Fruit fly (Drosophila melanogaster) whole organism, embryonic: ENCODE measurements around the gene msn.
A peak's percentile ranks its signal among the peaks of the same experiment; 100 is the strongest.

Experiments used
- CG11695 ChIP-seq: fragments of 200-800 bp; sonication (Bioruptor generic); IDR thresholded peaks from 3 replicates; pipeline ENCODE4 v1.3.6; 2022; ENCODE audit warnings: missing biosample characterization, missing genetic modification characterization
- CG14014 ChIP-seq: fragments of 200-800 bp; sonication (Bioruptor generic); IDR thresholded peaks from 2 replicates; pipeline ENCODE4 v1.3.6; 2022; ENCODE audit warnings: missing biosample characterization, missing genetic modification characterization
- CG15601 ChIP-seq: fragments of 200-800 bp; sonication (Bioruptor generic); optimal IDR thresholded peaks from 3 replicates; lab custom pipeline; 2019; ENCODE audit warnings: missing biosample characterization, mild to moderate bottlenecking, missing genetic modification characterization, moderate library complexity
- CG1603 ChIP-seq: fragments of 200-800 bp; sonication (Bioruptor generic); optimal IDR thresholded peaks from 2 replicates; lab custom pipeline; 2019; ENCODE audit warnings: missing biosample characterization, mild to moderate bottlenecking, missing genetic modification characterization, moderate library complexity
- CG2116 ChIP-seq: fragments of 200-800 bp; sonication (Bioruptor generic); optimal IDR thresholded peaks from 3 replicates; lab custom pipeline; 2018; ENCODE audit warnings: missing biosample characterization, mild to moderate bottlenecking, missing genetic modification characterization
- CG2889 ChIP-seq: fragments of 200-800 bp; sonication (Bioruptor generic); IDR thresholded peaks from 3 replicates; pipeline ENCODE4 v1.3.6; 2022; ENCODE audit warnings: missing biosample characterization, missing genetic modification characterization
- CG33213 ChIP-seq: fragments of 200-800 bp; sonication (Bioruptor generic); optimal IDR thresholded peaks from 3 replicates; lab custom pipeline; 2016; ENCODE audit warnings: missing biosample characterization, missing genetic modification characterization
- CG3726 ChIP-seq: fragments of 200-800 bp; sonication (Bioruptor generic); IDR thresholded peaks from 3 replicates; pipeline ENCODE4, ENCODE4 v1.3.6; 2022; ENCODE audit warnings: missing biosample characterization, missing genetic modification characterization
- CG4617 ChIP-seq: fragments of 200-800 bp; sonication (Bioruptor generic); optimal IDR thresholded peaks from 3 replicates; lab custom pipeline; 2016; ENCODE audit warnings: missing biosample characterization, missing genetic modification characterization, borderline replicate concordance
- CG5245 ChIP-seq: fragments of 200-800 bp; sonication (Bioruptor generic); optimal IDR thresholded peaks from 3 replicates; lab custom pipeline; 2016; ENCODE audit warnings: missing biosample characterization, missing genetic modification characterization
- CG6689 ChIP-seq: fragments of 200-800 bp; sonication (Bioruptor generic); IDR thresholded peaks from 2 replicates; pipeline ENCODE4 v1.3.6; 2022; ENCODE audit warnings: missing biosample characterization, missing genetic modification characterization
- CG7556 ChIP-seq: fragments of 200-800 bp; sonication (Bioruptor generic); optimal IDR thresholded peaks from 2 replicates; lab custom pipeline; 2017; ENCODE audit warnings: missing biosample characterization, mild to moderate bottlenecking, missing genetic modification characterization
- CG8765 ChIP-seq: fragments of 200-800 bp; sonication (Bioruptor generic); IDR thresholded peaks from 2 replicates; pipeline ENCODE4 v1.3.6; 2022; ENCODE audit warnings: missing biosample characterization, missing genetic modification characterization
- Dek ChIP-seq: fragments of 200-800 bp; sonication (Bioruptor generic); optimal IDR thresholded peaks from 3 replicates; lab custom pipeline; 2019; ENCODE audit warnings: missing biosample characterization, mild to moderate bottlenecking, missing genetic modification characterization, moderate library complexity
- Doc2 ChIP-seq: fragments of 200-800 bp; sonication (Bioruptor generic); IDR thresholded peaks from 2 replicates; pipeline ENCODE4 v1.3.6; 2022; ENCODE audit warnings: missing biosample characterization, missing genetic modification characterization
- Fer3 ChIP-seq: fragments of 200-800 bp; sonication (Bioruptor generic); optimal IDR thresholded peaks from 2 replicates; lab custom pipeline; 2018; ENCODE audit warnings: missing biosample characterization, mild to moderate bottlenecking, missing genetic modification characterization, moderate library complexity
- Hand ChIP-seq: fragments of 200-800 bp; sonication (Bioruptor generic); optimal IDR thresholded peaks from 2 replicates; lab custom pipeline; 2017; ENCODE audit warnings: mild to moderate bottlenecking, missing biosample characterization, missing genetic modification reagents, missing genetic modification characterization
- Hr78 ChIP-seq, 2 experiments: fragments of 200-800 bp in 1 of 2; fragments of >200 bp in 1 of 2; sonication (Bioruptor generic) in 1 of 2; optimal IDR thresholded peaks; 2 replicates each; lab custom pipeline; 2017 to 2019; ENCODE audit warnings: missing biosample characterization in 2 of 2, missing genetic modification characterization in 2 of 2, mild to moderate bottlenecking in 1 of 2, moderate library complexity in 1 of 2
- Mad ChIP-seq: fragments of 200-800 bp; sonication (Bioruptor generic); optimal IDR thresholded peaks from 2 replicates; lab custom pipeline; 2016; ENCODE audit warnings: missing biosample characterization, missing genetic modification characterization
- Nf-YB ChIP-seq: fragments of 200-800 bp; sonication (Bioruptor generic); optimal IDR thresholded peaks from 3 replicates; lab custom pipeline; 2019; ENCODE audit warnings: missing biosample characterization, mild to moderate bottlenecking, missing genetic modification characterization, moderate library complexity
- Nf-YC ChIP-seq: fragments of 200-800 bp; optimal IDR thresholded peaks from 3 replicates; lab custom pipeline; 2019; ENCODE audit warnings: missing biosample characterization, mild to moderate bottlenecking, missing genetic modification characterization, moderate library complexity
- Sin3A ChIP-seq: fragments of >200 bp; optimal IDR thresholded peaks from 2 replicates; lab custom pipeline; 2018
- TFAM ChIP-seq: fragments of 200-800 bp; sonication (Bioruptor generic); optimal IDR thresholded peaks from 2 replicates; lab custom pipeline; 2017; ENCODE audit warnings: missing biosample characterization, missing genetic modification characterization, inconsistent platforms
- ab ChIP-seq: fragments of 200-800 bp; sonication (Bioruptor generic); optimal IDR thresholded peaks from 2 replicates; lab custom pipeline; 2016; ENCODE audit warnings: missing biosample characterization, missing genetic modification characterization
- ac ChIP-seq: fragments of 200-800 bp; sonication (Bioruptor generic); optimal IDR thresholded peaks from 3 replicates; lab custom pipeline; 2017; ENCODE audit warnings: missing biosample characterization, mild to moderate bottlenecking, missing genetic modification characterization
- aop ChIP-seq: fragments of 200-800 bp; sonication (Bioruptor generic); IDR thresholded peaks from 2 replicates; pipeline ENCODE4 v1.3.6; 2022; ENCODE audit warnings: missing biosample characterization, missing genetic modification characterization
- bsh ChIP-seq, 2 experiments: fragments of 200-800 bp; sonication (Bioruptor generic); optimal IDR thresholded peaks; 2 replicates each; lab custom pipeline; 2017 to 2018; ENCODE audit warnings: mild to moderate bottlenecking in 2 of 2, missing biosample characterization in 2 of 2, missing genetic modification characterization in 2 of 2, moderate library complexity in 1 of 2
- chn ChIP-seq: fragments of 200-800 bp; sonication (Bioruptor generic); optimal IDR thresholded peaks from 2 replicates; lab custom pipeline; 2016; ENCODE audit warnings: missing biosample characterization, missing genetic modification characterization
- corto ChIP-seq: fragments of 200-800 bp; sonication (Bioruptor generic); optimal IDR thresholded peaks from 2 replicates; lab custom pipeline; 2016; ENCODE audit warnings: missing biosample characterization, mild to moderate bottlenecking, missing genetic modification characterization, moderate library complexity
- da ChIP-seq: fragments of 200-800 bp; sonication (Bioruptor generic); optimal IDR thresholded peaks from 2 replicates; lab custom pipeline; 2016; ENCODE audit warnings: missing biosample characterization, missing genetic modification characterization
- disco-r ChIP-seq: fragments of 200-800 bp; sonication (Bioruptor generic); optimal IDR thresholded peaks from 2 replicates; lab custom pipeline; 2016; ENCODE audit warnings: missing biosample characterization, missing genetic modification characterization
- dmrt99B ChIP-seq: fragments of 200-800 bp; sonication (Bioruptor generic); optimal IDR thresholded peaks from 2 replicates; lab custom pipeline; 2018; ENCODE audit warnings: missing biosample characterization, mild to moderate bottlenecking, missing genetic modification characterization, moderate library complexity
- fd102C ChIP-seq: fragments of 200-800 bp; sonication (Bioruptor generic); optimal IDR thresholded peaks from 2 replicates; lab custom pipeline; 2018; ENCODE audit warnings: missing biosample characterization, mild to moderate bottlenecking, missing genetic modification characterization, moderate library complexity
- gcm2 ChIP-seq: fragments of 200-800 bp; sonication (Bioruptor generic); optimal IDR thresholded peaks from 2 replicates; lab custom pipeline; 2016; ENCODE audit warnings: missing biosample characterization, missing genetic modification characterization
- gro ChIP-seq: fragments of 200-800 bp; sonication (Bioruptor generic); optimal IDR thresholded peaks from 2 replicates; lab custom pipeline; 2016; ENCODE audit warnings: missing biosample characterization, missing genetic modification characterization
- her ChIP-seq: fragments of 200-800 bp; sonication (Bioruptor generic); optimal IDR thresholded peaks from 2 replicates; lab custom pipeline; 2016; ENCODE audit warnings: missing biosample characterization, missing genetic modification characterization
- ind ChIP-seq: fragments of 200-800 bp; sonication (Bioruptor generic); optimal IDR thresholded peaks from 3 replicates; lab custom pipeline; 2016; ENCODE audit warnings: missing biosample characterization, missing genetic modification characterization
- lola ChIP-seq, 3 experiments: fragments of >200 bp in 2 of 3; fragments of 200-800 bp in 1 of 3; sonication (Bioruptor generic) in 1 of 3; optimal IDR thresholded peaks; 2 replicates each; lab custom pipeline; 2017 to 2019; ENCODE audit warnings: missing biosample characterization in 3 of 3, missing genetic modification characterization in 3 of 3, mild to moderate bottlenecking in 1 of 3, moderate library complexity in 1 of 3
- luna ChIP-seq: fragments of 200-800 bp; sonication (Bioruptor generic); optimal IDR thresholded peaks from 2 replicates; lab custom pipeline; 2016; ENCODE audit warnings: missing biosample characterization, missing genetic modification characterization
- odd ChIP-seq: fragments of 200-800 bp; sonication (Bioruptor generic); optimal IDR thresholded peaks from 2 replicates; lab custom pipeline; 2017; ENCODE audit warnings: missing biosample characterization, mild to moderate bottlenecking, missing genetic modification characterization
- onecut ChIP-seq: fragments of 200-800 bp; sonication (Bioruptor generic); IDR thresholded peaks from 2 replicates; pipeline ENCODE4 v1.3.6; 2022; ENCODE audit warnings: missing biosample characterization, missing genetic modification characterization
- psq ChIP-seq: fragments of 200-800 bp; sonication (Bioruptor generic); optimal IDR thresholded peaks from 2 replicates; lab custom pipeline; 2017; ENCODE audit warnings: missing biosample characterization, missing genetic modification characterization
- sima ChIP-seq: fragments of 200-800 bp; sonication (Bioruptor generic); optimal IDR thresholded peaks from 2 replicates; lab custom pipeline; 2016; ENCODE audit warnings: missing biosample characterization, missing genetic modification characterization
- slbo ChIP-seq: fragments of 200-800 bp; sonication (Bioruptor generic); IDR thresholded peaks from 2 replicates; pipeline ENCODE4 v1.3.6; 2022; ENCODE audit warnings: missing biosample characterization, missing genetic modification characterization
- sna ChIP-seq: fragments of 200-800 bp; sonication (Bioruptor generic); IDR thresholded peaks from 2 replicates; pipeline ENCODE4 v1.3.6; 2022; ENCODE audit warnings: missing biosample characterization, missing genetic modification characterization; ENCODE audit not compliant: partially characterized antibody
- so ChIP-seq: fragments of 200-800 bp; sonication (Bioruptor generic); IDR thresholded peaks from 3 replicates; pipeline ENCODE4 v1.3.6; 2022; ENCODE audit warnings: missing biosample characterization, missing genetic modification characterization
- tna ChIP-seq: fragments of 200-800 bp; sonication (Bioruptor generic); IDR thresholded peaks from 2 replicates; pipeline ENCODE4 v1.3.6; 2022; ENCODE audit warnings: missing biosample characterization, missing genetic modification characterization; ENCODE audit not compliant: partially characterized antibody
- ttk ChIP-seq: fragments of 200-800 bp; sonication (Bioruptor generic); IDR thresholded peaks from 2 replicates; pipeline ENCODE4 v2.1.2; 2022; ENCODE audit warnings: missing biosample characterization, missing genetic modification characterization
- wek ChIP-seq: fragments of 200-800 bp; sonication (Bioruptor generic); optimal IDR thresholded peaks from 3 replicates; lab custom pipeline; 2018; ENCODE audit warnings: missing biosample characterization, mild to moderate bottlenecking, missing genetic modification characterization, moderate library complexity

Gene msn

DNA sequence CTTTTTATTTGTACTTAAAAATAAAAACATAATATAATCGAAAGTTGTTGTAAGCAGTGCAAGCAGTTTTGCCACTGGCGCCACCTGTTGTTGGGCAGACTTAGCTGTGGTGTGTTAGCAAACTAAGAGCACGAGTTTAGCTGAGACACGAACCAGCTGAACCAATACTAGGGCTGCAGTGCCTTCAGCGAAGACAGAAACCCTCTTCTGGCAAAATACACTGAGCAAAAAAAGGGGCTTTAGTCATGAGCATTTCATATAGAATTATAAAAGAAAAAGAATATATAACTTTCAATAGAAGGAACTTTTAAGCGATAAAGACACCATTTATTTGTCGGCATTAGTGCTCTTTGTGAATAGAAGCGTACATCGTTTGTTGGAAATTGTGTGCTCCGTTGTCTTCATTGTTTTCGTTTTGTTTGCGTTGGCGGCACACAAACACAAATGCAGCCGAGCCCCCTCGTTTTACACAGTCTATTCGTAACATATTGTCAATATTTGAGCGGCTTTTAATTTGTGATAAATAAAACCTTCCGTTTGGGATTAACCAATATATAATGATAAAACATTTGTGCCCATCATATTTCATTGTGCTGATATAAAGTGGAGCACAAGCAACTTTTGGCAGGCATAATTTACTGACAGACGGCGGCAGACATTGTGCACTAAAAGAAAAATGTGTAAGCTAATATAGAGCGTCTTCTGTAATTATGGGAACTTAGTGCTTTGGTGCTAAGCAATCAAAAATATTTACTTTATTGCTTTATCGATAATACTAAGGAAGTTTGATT lies 54.8 kb downstream of the msn start (continued):
- TF ChIP-seq Nf-YB (GFP tag; lab: Kevin White, UChicago) (peak; percentile 72), ac (GFP tag; lab: Kevin White, UChicago) (peak; percentile 55), ttk (peak; percentile 77), wek (GFP tag; lab: Kevin White, UChicago) (peak; percentile 83), aop (peak; percentile 69), Nf-YC (tag; lab: Kevin White, UChicago) (peak; percentile 45), lola (GFP tag; optimal IDR thresholded peaks at IDR 0.05; lab: Kevin White, UChicago) (peak in 1 of 3 experiments; percentile 79), Hand (GFP tag; lab: Kevin White, UChicago) (peak; percentile 22), CG2889 (peak; percentile 51; the same call in 2 of the 3 replicates), CG7556 (peak; percentile 39), CG14014 (GFP tag; lab: Robert Waterston, UW) (peak; percentile 82), fd102C (GFP tag; lab: Kevin White, UChicago) (no peak), CG5245 (GFP tag; lab: Kevin White, UChicago) (peak; percentile 72), CG1603 (tag; lab: Kevin White, UChicago) (peak; percentile 58), Fer3 (tag; lab: Kevin White, UChicago) (peak; percentile 52), psq (peak; percentile 58), CG8765 (GFP tag; lab: Robert Waterston, UW) (peak; percentile 72), ind (peak; percentile 72), chn (GFP tag; lab: Kevin White, UChicago) (peak; percentile 80), gro (peak; percentile 76), Mad (GFP tag; lab: Kevin White, UChicago) (peak; percentile 78), sna (GFP tag; lab: Robert Waterston, UW) (no peak), CG3726 (no peak; the same call in 2 of the 3 replicates), bsh (GFP tag; optimal IDR thresholded peaks at IDR 0.05; lab: Kevin White, UChicago) (peak; percentile 28 to 75), Hr78 (GFP tag; optimal IDR thresholded peaks at IDR 0.05; lab: Kevin White, UChicago) (no peak), ab (GFP tag; lab: Kevin White, UChicago) (peak; percentile 80), CG33213 (GFP tag; lab: Kevin White, UChicago) (peak; percentile 80), dmrt99B (tag; lab: Kevin White, UChicago) (peak; percentile 61), CG4617 (GFP tag; lab: Kevin White, UChicago) (peak; percentile 29), CG11695 (peak; percentile 62), disco-r (GFP tag; lab: Kevin White, UChicago) (peak; percentile 23), her (GFP tag; lab: Kevin White, UChicago) (peak; percentile 11), Dek (tag; lab: Kevin White, UChicago) (peak; percentile 72), da (GFP tag; lab: Kevin White, UChicago) (no peak), sima (GFP tag; lab: Kevin White, UChicago) (no peak), corto (peak; percentile 10), gcm2 (GFP tag; lab: Kevin White, UChicago) (peak; percentile 75), tna (peak; percentile 28; the same call in 1 of the 2 replicates), CG2116 (GFP tag; lab: Kevin White, UChicago) (peak; percentile 48), Sin3A (no peak), CG6689 (peak; percentile 46; the same call in 1 of the 2 replicates), odd (GFP tag; lab: Kevin White, UChicago) (peak; percentile 90), Doc2 (no peak), TFAM (GFP tag; lab: Kevin White, UChicago) (no peak), so (GFP tag; lab: Robert Waterston, UW) (peak; percentile 79), slbo (peak; percentile 93), luna (GFP tag; lab: Kevin White, UChicago) (no peak), onecut (peak; percentile 5), CG15601 (tag; lab: Kevin White, UChicago) (peak; percentile 86)
